Worm (Caenorhabditis elegans): Measurements from ENCODE around the gene srab-13.

srab-13 gene

ce11 chrV:2021283-2021682, 6.4 kb downstream of the srab-13 start:
- TF ChIP-seq aly-2 (tag; optimal IDR thresholded peaks at IDR 0.05) = no peak
- peak; percentile 59 for TF ChIP-seq nhr-71 (tag; optimal IDR thresholded peaks at IDR 0.05)
- TF ChIP-seq sox-4 (tag; optimal IDR thresholded peaks at IDR 0.05) = no peak
- peak; percentile 50 for TF ChIP-seq nhr-47 (tag; optimal IDR thresholded peaks at IDR 0.05)
- TF ChIP-seq hlh-17 (GFP tag; optimal IDR thresholded peaks at IDR 0.05; ENCODE audit: borderline replicate concordance) = no peak
- TF ChIP-seq skn-1 (tag; optimal IDR thresholded peaks at IDR 0.05) = no peak
- TF ChIP-seq fkh-8 (tag; optimal IDR thresholded peaks at IDR 0.05) = peak; percentile 59

DNA sequence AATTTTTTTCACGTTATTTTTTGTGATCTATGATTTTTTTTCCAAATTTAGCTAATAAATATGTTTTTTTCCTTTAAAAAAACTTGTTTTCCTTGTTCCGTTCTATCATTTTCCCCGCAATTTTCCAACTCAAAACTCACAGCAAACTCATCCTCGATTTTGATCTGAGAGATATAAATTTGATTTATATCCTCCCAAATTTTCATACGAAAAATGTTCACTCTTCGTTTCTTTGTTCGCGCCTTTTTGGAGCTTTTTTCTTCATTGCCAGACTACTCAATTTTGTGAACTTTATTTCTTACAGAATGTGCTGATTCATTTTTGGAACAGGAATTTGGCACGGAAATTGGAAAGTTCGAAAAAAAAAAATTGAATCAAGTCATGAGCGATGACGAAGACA, 9.0 kb downstream of the srab-13 start, which contains the start of gene F59A7.14:
TSS of gene F59A7.14 (plus strand) at position 301 of the 400 bp plus-strand sequence.
- TF ChIP-seq tbx-2 (tag; optimal IDR thresholded peaks at IDR 0.05) = no peak

- TF ChIP-seq hlh-17 (GFP tag; optimal IDR thresholded peaks at IDR 0.05; ENCODE audit: borderline replicate concordance) (no peak), egl-13 (tag; optimal IDR thresholded peaks at IDR 0.05) (no peak), swsn-7 (tag; optimal IDR thresholded peaks at IDR 0.05) (no peak), lin-13 (GFP tag; optimal IDR thresholded peaks at IDR 0.05) (no peak), nhr-19 (GFP tag; conservative IDR thresholded peaks at IDR 0.05) (no peak), C34B4.2 (tag; optimal IDR thresholded peaks at IDR 0.05) (no peak)
Observed at ce11 chrV:2016428-2016827, 11.3 kb downstream of the srab-13 start, which contains the start of gene F59A7.2. Gene F59A7.2, minus strand, starts transcription at chrV:2016528.

DNA sequence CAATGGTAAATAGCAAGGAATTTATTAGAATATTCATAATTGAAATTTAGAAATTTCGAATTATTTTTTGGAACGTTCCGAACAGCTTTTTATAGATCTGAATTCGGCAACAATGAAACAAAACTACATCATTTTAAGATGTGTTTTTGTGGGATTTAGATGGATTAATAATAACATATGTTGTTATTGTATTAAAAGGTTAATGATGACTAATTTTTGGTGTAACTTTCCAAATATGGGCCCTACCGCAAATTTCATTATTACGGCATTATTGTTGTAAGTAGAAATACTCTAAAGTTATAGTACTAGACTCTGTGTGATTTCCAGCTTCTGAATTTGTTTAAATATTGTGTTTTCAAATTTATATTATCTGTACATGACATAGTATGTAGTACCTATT, 13.9 kb downstream of the srab-13 start, which contains the start of gene F59A7.11:
TSS of gene F59A7.11 (minus strand) at position 101 of the 400 bp plus-strand sequence.
- no peak for TF ChIP-seq hlh-4 (tag; optimal IDR thresholded peaks at IDR 0.05)
- no peak for TF ChIP-seq lin-39 (tag; optimal IDR thresholded peaks at IDR 0.05)
- TF ChIP-seq ceh-8 (GFP tag; optimal IDR thresholded peaks at IDR 0.05) = no peak
- TF ChIP-seq lin-13 (GFP tag; optimal IDR thresholded peaks at IDR 0.05) = no peak
- no peak for TF ChIP-seq dsc-1 (tag; optimal IDR thresholded peaks at IDR 0.05)
- TF ChIP-seq lir-3 (tag; optimal IDR thresholded peaks at IDR 0.05; ENCODE audit: poor library complexity) = no peak
- TF ChIP-seq nhr-12 (tag; optimal IDR thresholded peaks at IDR 0.05) = no peak
- TF ChIP-seq ceh-90 (tag; optimal IDR thresholded peaks at IDR 0.05) = no peak

- TF ChIP-seq egl-13 (tag; optimal IDR thresholded peaks at IDR 0.05) = no peak
- no peak for TF ChIP-seq nhr-12 (tag; optimal IDR thresholded peaks at IDR 0.05)
- TF ChIP-seq pax-3 (tag; optimal IDR thresholded peaks at IDR 0.05) = no peak
- no peak for TF ChIP-seq grh-1 (GFP tag; IDR thresholded peaks at IDR 0.05)
- TF ChIP-seq mdl-1 (tag; optimal IDR thresholded peaks at IDR 0.05) = no peak
- no peak for TF ChIP-seq lir-3 (tag; optimal IDR thresholded peaks at IDR 0.05; ENCODE audit: poor library complexity)
- no peak for TF ChIP-seq snu-23 (GFP tag; optimal IDR thresholded peaks at IDR 0.05)
- no peak for TF ChIP-seq alr-1 (tag; optimal IDR thresholded peaks at IDR 0.05; ENCODE audit: borderline replicate concordance)
- TF ChIP-seq aly-2 (tag; optimal IDR thresholded peaks at IDR 0.05) = no peak
- no peak for TF ChIP-seq elt-2 (tag; optimal IDR thresholded peaks at IDR 0.05)
- no peak for TF ChIP-seq nhr-47 (tag; optimal IDR thresholded peaks at IDR 0.05)
- no peak for TF ChIP-seq C04F5.9 (tag; optimal IDR thresholded peaks at IDR 0.05)
- TF ChIP-seq ets-5 (GFP tag; IDR thresholded peaks at IDR 0.05) = no peak
- no peak for TF ChIP-seq fkh-4 (tag; optimal IDR thresholded peaks at IDR 0.05; ENCODE audit: borderline replicate concordance)
- TF ChIP-seq Y116A8C.19 (tag; optimal IDR thresholded peaks at IDR 0.05; ENCODE audit: borderline replicate concordance) = no peak
- no peak for TF ChIP-seq lin-15B (tag; optimal IDR thresholded peaks at IDR 0.05)
- TF ChIP-seq efl-1 (optimal IDR thresholded peaks at IDR 0.05) = no peak
- TF ChIP-seq efl-1 (GFP tag; optimal IDR thresholded peaks at IDR 0.05 in 1 of 2) = no peak
Observed at ce11 chrV:2011777-2012176, 15.9 kb downstream of the srab-13 start, which contains the start of gene F59A7.7. Gene F59A7.7, plus strand, starts transcription at chrV:2012077.
